Worm (Caenorhabditis elegans) whole organism, L3 larva: Measurements from ENCODE around the gene srx-44.

ENCODE experiments used
- R02D3.7 ChIP-seq: fragments of 150-350 bp; optimal IDR thresholded peaks from 2 replicates; lab custom pipeline; 2014; ENCODE audit warnings: missing biosample characterization, missing genetic modification characterization
- aly-2 ChIP-seq: fragments of 150-350 bp; optimal IDR thresholded peaks from 2 replicates; lab custom pipeline; 2014; ENCODE audit warnings: missing biosample characterization, missing genetic modification characterization
- ceh-16 ChIP-seq: sonication (generic microtip); optimal IDR thresholded peaks from 2 replicates; lab custom pipeline; 2017; ENCODE audit warnings: missing biosample characterization, missing genetic modification characterization
- daf-12 ChIP-seq: fragments of 150-350 bp; optimal IDR thresholded peaks from 2 replicates; lab custom pipeline; 2014; ENCODE audit warnings: missing biosample characterization, missing genetic modification reagents, missing genetic modification characterization
- elt-3 ChIP-seq, 3 experiments: fragments of 150-350 bp in 1 of 3; sonication (generic microtip) in 2 of 3; optimal IDR thresholded peaks; 2 replicates in 2 of 3; 4 replicates in 1 of 3; lab custom pipeline; 2014 to 2017; ENCODE audit warnings: missing biosample characterization in 3 of 3, missing genetic modification characterization in 3 of 3
- hmg-11 ChIP-seq: sonication (generic microtip); optimal IDR thresholded peaks from 2 replicates; lab custom pipeline; 2016; ENCODE audit warnings: missing genetic modification characterization, missing compliant biosample characterization
- lsy-12 ChIP-seq: sonication (generic microtip); optimal IDR thresholded peaks from 2 replicates; lab custom pipeline; 2016; ENCODE audit warnings: mild to moderate bottlenecking, missing genetic modification characterization, missing compliant biosample characterization
- nhr-12 ChIP-seq: fragments of 150-350 bp; optimal IDR thresholded peaks from 2 replicates; lab custom pipeline; 2014; ENCODE audit warnings: missing biosample characterization, missing genetic modification characterization
- nhr-25 ChIP-seq: sonication (generic microtip); optimal IDR thresholded peaks from 2 replicates; lab custom pipeline; 2017; ENCODE audit warnings: missing biosample characterization, missing genetic modification characterization
- pha-4 ChIP-seq: fragments of 150-350 bp; optimal IDR thresholded peaks from 2 replicates; lab custom pipeline; 2014; ENCODE audit warnings: missing biosample characterization, missing genetic modification reagents, missing genetic modification characterization
- unc-62 ChIP-seq: fragments of 150-350 bp; sonication (generic microtip); optimal IDR thresholded peaks from 4 replicates; lab custom pipeline; 2014; ENCODE audit warnings: missing biosample characterization, missing genetic modification reagents, missing genetic modification characterization

- TF ChIP-seq unc-62 (no peak), aly-2 (tag; lab: Kevin White, UChicago) (no peak), elt-3 (tag; optimal IDR thresholded peaks at IDR 0.05; lab: Kevin White, UChicago) (no peak), pha-4 (tag; lab: Kevin White, UChicago) (no peak), hmg-11 (no peak), ceh-16 (tag; lab: Kevin White, UChicago) (no peak), R02D3.7 (tag; lab: Kevin White, UChicago) (no peak), daf-12 (tag; lab: Kevin White, UChicago) (no peak), nhr-25 (no peak), nhr-12 (no peak), lsy-12 (tag; lab: Kevin White, UChicago) (no peak)
Observed at ce11 chrV:15978232-15978764, 41.8 kb upstream of the srx-44 start, which contains the start of gene oac-20.
